Fruit fly (Drosophila melanogaster) whole organism, prepupa: ENCODE results near the gene MED10.

Experiments used
- Blimp-1 ChIP-seq: fragments of 200-800 bp; sonication (Bioruptor generic); optimal IDR thresholded peaks from 3 replicates; lab custom pipeline; 2017; ENCODE audit warnings: missing biosample characterization, missing genetic modification characterization, mild to moderate bottlenecking, moderate library complexity, missing genetic modification reagents
- CG10669 ChIP-seq: fragments of 200-800 bp; sonication (Bioruptor generic); optimal IDR thresholded peaks from 3 replicates; lab custom pipeline; 2018; ENCODE audit warnings: missing biosample characterization, mild to moderate bottlenecking, missing genetic modification characterization, moderate library complexity
- CG11294 ChIP-seq: fragments of 200-800 bp; sonication (Bioruptor generic); IDR thresholded peaks from 2 replicates; pipeline ENCODE4 v1.3.6; 2022; ENCODE audit warnings: missing biosample characterization, missing genetic modification characterization
- CG1621 ChIP-seq: fragments of 200-800 bp; sonication (Bioruptor generic); optimal IDR thresholded peaks from 3 replicates; lab custom pipeline; 2018; ENCODE audit warnings: missing biosample characterization, mild to moderate bottlenecking, missing genetic modification characterization
- CG32006 ChIP-seq: fragments of 200-800 bp; sonication (Bioruptor generic); optimal IDR thresholded peaks from 3 replicates; lab custom pipeline; 2017; ENCODE audit warnings: missing biosample characterization, mild to moderate bottlenecking, missing genetic modification characterization
- CG34406 ChIP-seq: fragments of 200-800 bp; sonication (Bioruptor generic); optimal IDR thresholded peaks from 3 replicates; lab custom pipeline; 2016; ENCODE audit warnings: missing biosample characterization, missing genetic modification characterization
- CG3919 ChIP-seq: fragments of 200-800 bp; sonication (Bioruptor generic); optimal IDR thresholded peaks from 3 replicates; lab custom pipeline; 2016; ENCODE audit warnings: missing biosample characterization, missing genetic modification characterization
- CG4318 ChIP-seq: fragments of 200-800 bp; sonication (Bioruptor generic); optimal IDR thresholded peaks from 3 replicates; lab custom pipeline; 2017; ENCODE audit warnings: missing biosample characterization, mild to moderate bottlenecking, missing genetic modification characterization
- CG6163 ChIP-seq: fragments of 200-800 bp; sonication (Bioruptor generic); IDR thresholded peaks from 3 replicates; pipeline ENCODE4 v1.3.6; 2022; ENCODE audit warnings: missing biosample characterization, missing genetic modification characterization
- CG6276 ChIP-seq: fragments of 200-800 bp; sonication (Bioruptor generic); optimal IDR thresholded peaks from 2 replicates; lab custom pipeline; 2017; ENCODE audit warnings: missing biosample characterization, mild to moderate bottlenecking, missing genetic modification characterization
- CG6792 ChIP-seq: fragments of 200-800 bp; sonication (Bioruptor generic); optimal IDR thresholded peaks from 3 replicates; lab custom pipeline; 2016; ENCODE audit warnings: missing biosample characterization, missing genetic modification characterization
- CG6808 ChIP-seq: fragments of 200-800 bp; sonication (Bioruptor generic); optimal IDR thresholded peaks from 3 replicates; lab custom pipeline; 2017; ENCODE audit warnings: missing biosample characterization, missing genetic modification characterization, mild to moderate bottlenecking, moderate library complexity, missing genetic modification reagents
- CG6854 ChIP-seq: fragments of 200-800 bp; sonication (Bioruptor generic); optimal IDR thresholded peaks from 2 replicates; lab custom pipeline; 2017; ENCODE audit warnings: missing biosample characterization, mild to moderate bottlenecking, missing genetic modification characterization
- CG7368 ChIP-seq: fragments of 200-800 bp; sonication (Bioruptor generic); optimal IDR thresholded peaks from 3 replicates; lab custom pipeline; 2016; ENCODE audit warnings: missing biosample characterization, missing genetic modification characterization
- CG8119 ChIP-seq: fragments of 200-800 bp; sonication (Bioruptor generic); IDR thresholded peaks from 3 replicates; pipeline ENCODE4 v1.3.6; 2022; ENCODE audit warnings: missing biosample characterization, missing genetic modification characterization
- CG8319 ChIP-seq: fragments of 200-800 bp; sonication (Bioruptor generic); optimal IDR thresholded peaks from 3 replicates; lab custom pipeline; 2016; ENCODE audit warnings: missing biosample characterization, missing genetic modification characterization
- CG8632 ChIP-seq: fragments of 200-800 bp; sonication (Bioruptor generic); optimal IDR thresholded peaks from 3 replicates; lab custom pipeline; 2016; ENCODE audit warnings: missing biosample characterization, missing genetic modification characterization
- CG9139 ChIP-seq: fragments of 200-800 bp; sonication (Bioruptor generic); optimal IDR thresholded peaks from 3 replicates; lab custom pipeline; 2017; ENCODE audit warnings: missing biosample characterization, mild to moderate bottlenecking, missing genetic modification characterization
- Eip78C ChIP-seq: fragments of 200-800 bp; sonication (Bioruptor generic); peaks from one replicate; lab custom pipeline; 2016; ENCODE audit warnings: missing biosample characterization, missing genetic modification characterization
- Ets21C ChIP-seq: fragments of 200-800 bp; sonication (Bioruptor generic); optimal IDR thresholded peaks from 3 replicates; lab custom pipeline; 2016; ENCODE audit warnings: missing biosample characterization, missing genetic modification characterization
- Ets96B ChIP-seq: fragments of 200-800 bp; optimal IDR thresholded peaks from 2 replicates; lab custom pipeline; 2019; ENCODE audit warnings: missing biosample characterization, mild to moderate bottlenecking, missing genetic modification characterization, moderate library complexity
- Hr4 ChIP-seq: fragments of 200-800 bp; sonication (Bioruptor generic); optimal IDR thresholded peaks from 3 replicates; lab custom pipeline; 2016; ENCODE audit warnings: missing biosample characterization, missing genetic modification characterization
- Lpt ChIP-seq: fragments of 200-800 bp; sonication (Bioruptor generic); optimal IDR thresholded peaks from 3 replicates; lab custom pipeline; 2016; ENCODE audit warnings: missing biosample characterization, missing genetic modification characterization
- Met ChIP-seq: fragments of 200-800 bp; sonication (Bioruptor generic); optimal IDR thresholded peaks from 3 replicates; lab custom pipeline; 2016; ENCODE audit warnings: missing biosample characterization, missing genetic modification characterization
- Smox ChIP-seq: fragments of 200-800 bp; sonication (Bioruptor generic); optimal IDR thresholded peaks from 3 replicates; lab custom pipeline; 2016; ENCODE audit warnings: missing biosample characterization, missing genetic modification characterization
- Sox102F ChIP-seq: fragments of 200-800 bp; sonication (Bioruptor generic); optimal IDR thresholded peaks from 2 replicates; lab custom pipeline; 2016; ENCODE audit warnings: missing biosample characterization, mild to moderate bottlenecking, missing genetic modification characterization
- Sox15 ChIP-seq: fragments of 200-800 bp; sonication (Bioruptor generic); optimal IDR thresholded peaks from 3 replicates; lab custom pipeline; 2016; ENCODE audit warnings: missing biosample characterization, missing genetic modification characterization
- achi ChIP-seq: fragments of 200-800 bp; sonication (Bioruptor generic); optimal IDR thresholded peaks from 3 replicates; lab custom pipeline; 2016; ENCODE audit warnings: missing biosample characterization, missing genetic modification characterization
- cyc ChIP-seq: fragments of 200-800 bp; sonication (Bioruptor generic); optimal IDR thresholded peaks from 3 replicates; lab custom pipeline; 2016; ENCODE audit warnings: missing biosample characterization, missing genetic modification characterization
- dac ChIP-seq: fragments of 200-800 bp; sonication (Bioruptor generic); optimal IDR thresholded peaks from 2 replicates; lab custom pipeline; 2017; ENCODE audit warnings: missing biosample characterization, mild to moderate bottlenecking, missing genetic modification characterization
- lz ChIP-seq: fragments of 200-800 bp; sonication (Bioruptor generic); optimal IDR thresholded peaks from 3 replicates; lab custom pipeline; 2016; ENCODE audit warnings: missing biosample characterization, missing genetic modification characterization
- pdm3 ChIP-seq: fragments of 200-800 bp; sonication (Bioruptor generic); optimal IDR thresholded peaks from 3 replicates; lab custom pipeline; 2016; ENCODE audit warnings: missing biosample characterization, missing genetic modification characterization
- salr ChIP-seq, 2 experiments: fragments of 200-800 bp; sonication (Bioruptor generic); optimal IDR thresholded peaks; 3 replicates each; lab custom pipeline; 2016 to 2018; ENCODE audit warnings: missing biosample characterization in 2 of 2, missing genetic modification characterization in 2 of 2, mild to moderate bottlenecking in 1 of 2
- ss ChIP-seq, 2 experiments: fragments of 200-800 bp; sonication (Bioruptor generic); optimal IDR thresholded peaks; 2 replicates in 1 of 2; 3 replicates in 1 of 2; lab custom pipeline; 2017 to 2018; ENCODE audit warnings: mild to moderate bottlenecking in 2 of 2, missing biosample characterization in 2 of 2, missing genetic modification characterization in 2 of 2, moderate library complexity in 1 of 2
- svp ChIP-seq: fragments of 200-800 bp; sonication (Bioruptor generic); peaks from one replicate; lab custom pipeline; 2016; ENCODE audit warnings: missing biosample characterization, missing genetic modification characterization
- topi ChIP-seq: fragments of 200-800 bp; sonication (Bioruptor generic); optimal IDR thresholded peaks from 3 replicates; lab custom pipeline; 2016; ENCODE audit warnings: missing biosample characterization, missing genetic modification characterization
- vri ChIP-seq: fragments of 200-800 bp; sonication (Bioruptor generic); optimal IDR thresholded peaks from 3 replicates; lab custom pipeline; 2016; ENCODE audit warnings: missing biosample characterization, mild to moderate bottlenecking, missing genetic modification characterization

The MED10 gene

DNA sequence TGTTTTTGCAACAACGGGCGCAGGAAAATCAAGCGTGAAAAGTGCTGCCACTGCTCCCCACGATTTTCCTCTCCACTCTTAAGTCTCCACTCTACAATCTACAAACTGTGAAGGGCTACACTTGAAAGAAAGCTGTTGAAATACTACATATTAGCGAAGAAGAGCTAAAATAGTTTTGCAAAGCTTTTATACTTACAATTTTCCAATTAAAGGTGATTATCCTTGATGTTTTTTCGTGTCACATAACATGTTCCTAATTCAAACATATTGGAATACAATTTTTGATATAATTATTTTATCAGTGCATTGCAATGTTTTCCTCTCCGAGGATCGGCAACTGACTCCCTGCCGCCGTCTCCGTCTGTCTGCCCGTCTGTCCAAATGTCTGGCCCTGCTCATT lies 13.9 kb upstream of the MED10 start (continued):
- TF ChIP-seq achi (GFP tag; lab: Kevin White, UChicago): peak; percentile 75
- peak; percentile 23 for TF ChIP-seq CG8319
- peak; percentile 5 for TF ChIP-seq CG34406 (GFP tag; lab: Kevin White, UChicago)
- peak; percentile 40 for TF ChIP-seq dac (GFP tag; lab: Kevin White, UChicago)
- TF ChIP-seq CG6163 (GFP tag; lab: Robert Waterston, UW): peak; percentile 83
- peak; percentile 38 for TF ChIP-seq CG10669
- TF ChIP-seq Sox102F (GFP tag; lab: Kevin White, UChicago): no peak
- peak; percentile 56 for TF ChIP-seq CG32006 (GFP tag; lab: Kevin White, UChicago)
- TF ChIP-seq CG6854: no peak
- TF ChIP-seq ss (GFP tag; optimal IDR thresholded peaks at IDR 0.05; lab: Kevin White, UChicago): no peak
- TF ChIP-seq Met (GFP tag; lab: Kevin White, UChicago): peak; percentile 49
- TF ChIP-seq, all 60 proteins: peak for 41

dm6 chr3L:16221278-16221677 lies 10.6 kb upstream of the MED10 start:
- TF ChIP-seq vri (GFP tag; lab: Kevin White, UChicago) (no peak), ss (GFP tag; optimal IDR thresholded peaks at IDR 0.05; lab: Kevin White, UChicago) (no peak), Sox15 (no peak), CG10669 (no peak), CG6276 (peak; percentile 6), Blimp-1 (GFP tag; lab: Kevin White, UChicago) (no peak), CG8119 (GFP tag; lab: Robert Waterston, UW) (0 out of 3 replicates have a peak, but pooled peaks have one; percentile 30), salr (GFP tag; optimal IDR thresholded peaks at IDR 0.05; lab: Kevin White, UChicago) (peak in 1 of 2 experiments; percentile 7), Hr4 (GFP tag; lab: Kevin White, UChicago) (peak; percentile 8), cyc (GFP tag; lab: Kevin White, UChicago) (no peak), CG9139 (GFP tag; lab: Kevin White, UChicago) (no peak), CG3919 (GFP tag; lab: Kevin White, UChicago) (peak; percentile 7), CG32006 (GFP tag; lab: Kevin White, UChicago) (peak; percentile 47), CG7368 (GFP tag; lab: Kevin White, UChicago) (no peak), Eip78C (peak; percentile 63), Lpt (GFP tag; lab: Kevin White, UChicago) (peak; percentile 1), CG4318 (GFP tag; lab: Kevin White, UChicago) (peak; percentile 32), dac (GFP tag; lab: Kevin White, UChicago) (no peak)
- TF ChIP-seq, all 60 proteins: peak for 9

- TF ChIP-seq CG6854 (no peak), CG11294 (no peak), Eip78C (peak; percentile 11), pdm3 (no peak), Blimp-1 (GFP tag; lab: Kevin White, UChicago) (no peak), Ets96B (tag; lab: Kevin White, UChicago) (no peak), CG1621 (tag; lab: Kevin White, UChicago) (no peak), CG8319 (no peak), svp (GFP tag; lab: Kevin White, UChicago) (peak; percentile 69), CG6792 (GFP tag; lab: Kevin White, UChicago) (no peak), ss (GFP tag; optimal IDR thresholded peaks at IDR 0.05; lab: Kevin White, UChicago) (no peak), Met (GFP tag; lab: Kevin White, UChicago) (no peak), topi (GFP tag; lab: Kevin White, UChicago) (no peak), Sox102F (GFP tag; lab: Kevin White, UChicago) (no peak)
Observed at dm6 chr3L:16221800-16222199, 10.1 kb upstream of the MED10 start.

DNA sequence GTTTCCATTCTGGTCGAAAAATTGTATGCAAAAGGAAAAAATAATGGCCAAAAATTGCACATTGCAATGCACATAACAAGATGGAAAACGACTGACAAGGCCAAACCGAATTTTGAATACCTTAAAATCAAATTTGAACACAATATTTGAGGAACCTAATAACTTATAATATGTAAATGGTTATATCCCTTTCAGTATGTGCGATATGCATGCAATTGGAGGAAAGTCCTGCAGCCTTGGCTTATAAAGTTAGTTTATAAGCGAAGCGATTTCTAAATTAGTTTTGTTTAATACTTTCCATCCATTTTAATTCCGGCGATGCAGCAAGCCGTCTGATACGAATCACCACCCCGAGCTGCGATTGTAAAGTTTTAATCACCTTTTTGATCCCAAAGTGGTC lies 6.7 kb upstream of the MED10 start:
- no peak for TF ChIP-seq Smox (GFP tag; lab: Kevin White, UChicago)
- no peak for TF ChIP-seq CG11294
- TF ChIP-seq CG8632: no peak
- TF ChIP-seq Ets21C (GFP tag; lab: Kevin White, UChicago): no peak
- peak; percentile 60 for TF ChIP-seq Eip78C
- no peak for TF ChIP-seq salr (GFP tag; optimal IDR thresholded peaks at IDR 0.05; lab: Kevin White, UChicago)
- TF ChIP-seq topi (GFP tag; lab: Kevin White, UChicago): no peak
- no peak for TF ChIP-seq lz
- no peak for TF ChIP-seq CG6808 (GFP tag; lab: Kevin White, UChicago)
- no peak for TF ChIP-seq dac (GFP tag; lab: Kevin White, UChicago)
- no peak for TF ChIP-seq CG8119 (GFP tag; lab: Robert Waterston, UW)
- peak; percentile 64 for TF ChIP-seq svp (GFP tag; lab: Kevin White, UChicago)
